Worm (Caenorhabditis elegans) whole organism, young adult: ENCODE data around the gene ZK1290.1.
A peak's percentile ranks its signal among the peaks of the same experiment; 100 is the strongest.

Experiments
- B0261.1 ChIP-seq: sonication (generic microtip); optimal IDR thresholded peaks from 2 replicates; lab custom pipeline; 2016; ENCODE audit warnings: mild to moderate bottlenecking, missing genetic modification characterization, moderate library complexity, missing compliant biosample characterization
- C06A6.2 ChIP-seq: fragments of 200-800 bp; sonication (Bioruptor generic); conservative IDR thresholded peaks from 2 replicates; pipeline ENCODE4 v1.3.6; 2022; ENCODE audit warnings: missing genetic modification characterization, missing compliant biosample characterization
- F22D6.2 ChIP-seq: sonication (generic microtip); optimal IDR thresholded peaks from 2 replicates; lab custom pipeline; 2016; ENCODE audit warnings: mild to moderate bottlenecking, missing genetic modification characterization, missing compliant biosample characterization
- F33H1.4 ChIP-seq: fragments of 200-800 bp; sonication (Bioruptor generic); IDR thresholded peaks from 2 replicates; pipeline ENCODE4 v1.3.6; 2022; ENCODE audit warnings: missing genetic modification reagents, missing genetic modification characterization, missing compliant biosample characterization
- F37B4.10 ChIP-seq: fragments of 200-800 bp; sonication (Bioruptor generic); IDR thresholded peaks from 2 replicates; pipeline ENCODE4 v1.3.6; 2022; ENCODE audit warnings: missing genetic modification characterization, missing compliant biosample characterization
- F57A8.1 ChIP-seq: fragments of 200-800 bp; sonication (Bioruptor generic); optimal IDR thresholded peaks from 2 replicates; lab custom pipeline; 2018; ENCODE audit warnings: mild to moderate bottlenecking, missing genetic modification characterization, moderate library complexity, missing compliant biosample characterization
- T07F8.4 ChIP-seq: sonication (generic microtip); optimal IDR thresholded peaks from 2 replicates; lab custom pipeline; 2016; ENCODE audit warnings: mild to moderate bottlenecking, missing genetic modification characterization, moderate library complexity, missing compliant biosample characterization
- T26A5.8 ChIP-seq: sonication (generic microtip); optimal IDR thresholded peaks from 2 replicates; lab custom pipeline; 2016; ENCODE audit warnings: missing genetic modification characterization, missing compliant biosample characterization
- Y53F4B.3 ChIP-seq: fragments of 200-800 bp; sonication (Bioruptor generic); IDR thresholded peaks from 2 replicates; pipeline ENCODE4 v1.3.6; 2022; ENCODE audit warnings: missing genetic modification reagents, missing genetic modification characterization, missing compliant biosample characterization
- Y53G8AR.9 ChIP-seq: fragments of 200-800 bp; sonication (Bioruptor generic); conservative IDR thresholded peaks from 2 replicates; pipeline ENCODE4 v1.3.6; 2022; ENCODE audit warnings: missing genetic modification reagents, missing genetic modification characterization, missing compliant biosample characterization
- Y95B8A.8 ChIP-seq: fragments of 200-800 bp; sonication (Bioruptor generic); IDR thresholded peaks from 2 replicates; pipeline ENCODE4 v1.3.6; 2022; ENCODE audit warnings: missing genetic modification reagents, missing genetic modification characterization, missing compliant biosample characterization
- ZK185.1 ChIP-seq: sonication (generic microtip); optimal IDR thresholded peaks from 2 replicates; lab custom pipeline; 2016; ENCODE audit warnings: mild to moderate bottlenecking, missing genetic modification characterization, missing compliant biosample characterization; ENCODE audit not compliant: poor library complexity, severe bottlenecking
- atf-7 ChIP-seq: sonication (generic microtip); optimal IDR thresholded peaks from 2 replicates; lab custom pipeline; 2017; ENCODE audit warnings: mild to moderate bottlenecking, missing genetic modification characterization, missing compliant biosample characterization
- attf-5 ChIP-seq: fragments of 200-800 bp; sonication (Bioruptor generic); optimal IDR thresholded peaks from 2 replicates; lab custom pipeline; 2018; ENCODE audit warnings: mild to moderate bottlenecking, missing genetic modification characterization, missing compliant biosample characterization
- bed-2 ChIP-seq: fragments of 200-800 bp; sonication (Bioruptor generic); IDR thresholded peaks from 2 replicates; pipeline ENCODE4 v1.3.6; 2022; ENCODE audit warnings: missing genetic modification reagents, missing genetic modification characterization, missing compliant biosample characterization
- ceh-40 ChIP-seq: fragments of 200-800 bp; sonication (Bioruptor generic); IDR thresholded peaks from 2 replicates; pipeline ENCODE4 v1.3.6; 2022; ENCODE audit warnings: missing genetic modification characterization, missing compliant biosample characterization
- chd-7 ChIP-seq: sonication (generic microtip); optimal IDR thresholded peaks from 2 replicates; lab custom pipeline; 2016; ENCODE audit warnings: mild to moderate bottlenecking, missing genetic modification characterization, moderate library complexity, missing compliant biosample characterization
- efl-1 ChIP-seq: fragments of 150-350 bp; optimal IDR thresholded peaks from 2 replicates; lab custom pipeline; 2014; ENCODE audit warnings: missing biosample characterization, missing genetic modification reagents, missing genetic modification characterization
- egl-44 ChIP-seq: fragments of 200-800 bp; sonication (Bioruptor generic); IDR thresholded peaks from 2 replicates; pipeline ENCODE4 v1.3.6; 2022; ENCODE audit warnings: missing genetic modification reagents, missing genetic modification characterization, missing compliant biosample characterization
- egrh-3 ChIP-seq: fragments of 200-800 bp; sonication (Bioruptor generic); IDR thresholded peaks from 2 replicates; pipeline ENCODE4 v1.3.6; 2022; ENCODE audit warnings: missing genetic modification reagents, missing genetic modification characterization, missing compliant biosample characterization
- ekl-4 ChIP-seq: fragments of 200-800 bp; sonication (Bioruptor generic); IDR thresholded peaks from 2 replicates; pipeline ENCODE4 v1.3.6; 2022; ENCODE audit warnings: missing genetic modification reagents, missing genetic modification characterization, missing compliant biosample characterization
- ets-4 ChIP-seq: fragments of 200-800 bp; sonication (Bioruptor generic); optimal IDR thresholded peaks from 2 replicates; lab custom pipeline; 2018; ENCODE audit warnings: mild to moderate bottlenecking, missing genetic modification characterization, missing compliant biosample characterization
- him-1 ChIP-seq: sonication (generic microtip); optimal IDR thresholded peaks from 2 replicates; lab custom pipeline; 2016; ENCODE audit warnings: missing genotype, missing genetic modification reagents, missing genetic modification characterization, missing compliant biosample characterization
- hlh-26 ChIP-seq: fragments of 200-800 bp; sonication (Bioruptor generic); conservative IDR thresholded peaks from 2 replicates; pipeline ENCODE4 v1.3.6; 2022; ENCODE audit warnings: missing genetic modification reagents, missing genetic modification characterization, missing compliant biosample characterization
- hmg-1.2 ChIP-seq: fragments of 200-800 bp; sonication (Bioruptor generic); IDR thresholded peaks from 2 replicates; pipeline ENCODE4 v1.3.6; 2022; ENCODE audit warnings: missing genetic modification reagents, missing genetic modification characterization, missing compliant biosample characterization
- hsf-1 ChIP-seq: fragments of 200-800 bp; sonication (Bioruptor generic); IDR thresholded peaks from 2 replicates; pipeline ENCODE4 v1.3.6; 2022; ENCODE audit warnings: missing genetic modification reagents, missing genetic modification characterization, missing compliant biosample characterization
- let-526 ChIP-seq: fragments of 200-800 bp; sonication (Bioruptor generic); IDR thresholded peaks from 2 replicates; pipeline ENCODE4 v1.3.6; 2022; ENCODE audit warnings: missing genetic modification reagents, missing genetic modification characterization, missing compliant biosample characterization
- let-607 ChIP-seq, 2 experiments: fragments of 200-800 bp in 1 of 2; sonication (Bioruptor generic) in 1 of 2; sonication (generic microtip) in 1 of 2; optimal IDR thresholded peaks; 2 replicates each; lab custom pipeline; 2016 to 2018; ENCODE audit warnings: mild to moderate bottlenecking in 2 of 2, missing compliant biosample characterization in 2 of 2, missing genetic modification characterization in 2 of 2, moderate library complexity in 2 of 2, missing genotype in 1 of 2
- lir-1 ChIP-seq: fragments of 200-800 bp; sonication (Bioruptor generic); conservative IDR thresholded peaks from 2 replicates; pipeline ENCODE4 v1.3.6; 2022; ENCODE audit warnings: missing genetic modification reagents, missing genetic modification characterization, missing compliant biosample characterization
- lsl-1 ChIP-seq: fragments of 200-800 bp; sonication (Bioruptor generic); optimal IDR thresholded peaks from 2 replicates; lab custom pipeline; 2018; ENCODE audit warnings: mild to moderate bottlenecking, missing genetic modification characterization, moderate library complexity, missing compliant biosample characterization
- lsy-27 ChIP-seq: sonication (generic microtip); optimal IDR thresholded peaks from 2 replicates; lab custom pipeline; 2017; ENCODE audit warnings: missing genetic modification characterization, mild to moderate bottlenecking, missing compliant biosample characterization, antibody characterized with exemption, missing genotype, borderline replicate concordance; ENCODE audit not compliant: insufficient read depth
- madf-10 ChIP-seq: sonication (generic microtip); optimal IDR thresholded peaks from 2 replicates; lab custom pipeline; 2016; ENCODE audit warnings: mild to moderate bottlenecking, missing genetic modification characterization, missing compliant biosample characterization
- mes-4 ChIP-seq: sonication (generic microtip); optimal IDR thresholded peaks from 2 replicates; lab custom pipeline; 2016; ENCODE audit warnings: missing genotype, missing genetic modification characterization, missing compliant biosample characterization
- nfyb-1 ChIP-seq: fragments of 200-800 bp; sonication (Bioruptor generic); IDR thresholded peaks from 2 replicates; pipeline ENCODE4 v1.3.6; 2022; ENCODE audit warnings: missing genetic modification reagents, missing genetic modification characterization, missing compliant biosample characterization
- nhr-80 ChIP-seq: sonication (generic microtip); optimal IDR thresholded peaks from 2 replicates; lab custom pipeline; 2016; ENCODE audit warnings: missing genetic modification characterization, missing compliant biosample characterization
- pbrm-1 ChIP-seq: fragments of 200-800 bp; sonication (Bioruptor generic); IDR thresholded peaks from 2 replicates; pipeline ENCODE4 v1.3.6; 2022; ENCODE audit warnings: missing genetic modification reagents, missing genetic modification characterization, missing compliant biosample characterization
- snpc-1.3 ChIP-seq: sonication (generic microtip); optimal IDR thresholded peaks from 2 replicates; lab custom pipeline; 2017; ENCODE audit warnings: missing genetic modification characterization, mild to moderate bottlenecking, missing compliant biosample characterization, antibody characterized with exemption, moderate library complexity, missing genotype, missing genetic modification reagents; ENCODE audit not compliant: insufficient read depth
- snpc-4 ChIP-seq, 5 experiments: fragments of 150-350 bp in 1 of 5; sonication (generic microtip) in 4 of 5; optimal IDR thresholded peaks; 2 replicates each; lab custom pipeline; 2014 to 2018; ENCODE audit warnings: missing genetic modification characterization in 5 of 5, missing biosample characterization in 3 of 5, antibody characterized with exemption in 2 of 5, mild to moderate bottlenecking in 2 of 5, missing compliant biosample characterization in 2 of 5, missing genotype in 2 of 5, moderate library complexity in 2 of 5, missing genetic modification reagents in 1 of 5
- somi-1 ChIP-seq: fragments of 200-800 bp; sonication (Bioruptor generic); optimal IDR thresholded peaks from 2 replicates; lab custom pipeline; 2018; ENCODE audit warnings: mild to moderate bottlenecking, missing genetic modification characterization, missing compliant biosample characterization
- sptf-2 ChIP-seq: fragments of 200-800 bp; sonication (Bioruptor generic); optimal IDR thresholded peaks from 2 replicates; lab custom pipeline; 2018; ENCODE audit warnings: mild to moderate bottlenecking, missing genetic modification characterization, missing compliant biosample characterization
- tbp1 ChIP-seq: fragments of 200-800 bp; sonication (Bioruptor generic); optimal IDR thresholded peaks from 2 replicates; lab custom pipeline; 2018; ENCODE audit warnings: mild to moderate bottlenecking, missing genetic modification characterization, missing compliant biosample characterization
- tlf-1 ChIP-seq: fragments of 200-800 bp; sonication (Bioruptor generic); optimal IDR thresholded peaks from 2 replicates; lab custom pipeline; 2018; ENCODE audit warnings: mild to moderate bottlenecking, missing genetic modification characterization, missing compliant biosample characterization
- zim-3 ChIP-seq: sonication (generic microtip); optimal IDR thresholded peaks from 2 replicates; lab custom pipeline; 2017; ENCODE audit warnings: mild to moderate bottlenecking, missing genetic modification characterization, moderate library complexity, missing compliant biosample characterization
- ztf-22 ChIP-seq: fragments of 200-800 bp; sonication (Bioruptor generic); optimal IDR thresholded peaks from 2 replicates; lab custom pipeline; 2018; ENCODE audit warnings: mild to moderate bottlenecking, missing genetic modification characterization, moderate library complexity, missing compliant biosample characterization
- ztf-26 ChIP-seq: sonication (generic microtip); optimal IDR thresholded peaks from 2 replicates; lab custom pipeline; 2017; ENCODE audit warnings: missing genetic modification characterization, missing compliant biosample characterization

Gene ZK1290.1

ce11 chrII:7525458-7525857 lies 36.1 kb upstream of the ZK1290.1 start, which contains the start of the genes ZK1290.7 and rnh-1.1:
Gene ZK1290.7 (minus strand): TSS chrII:7525558.
Gene rnh-1.1 (plus strand): TSS chrII:7525738.
- no peak for TF ChIP-seq tbp1 (GFP tag; lab: Kevin White, UChicago)
- TF ChIP-seq ekl-4 (GFP tag; lab: Robert Waterston, UW), result no peak
- no peak for TF ChIP-seq hlh-26
- TF ChIP-seq bed-2, result no peak
- no peak for TF ChIP-seq efl-1 (GFP tag; lab: Kevin White, UChicago)
- no peak for TF ChIP-seq let-526
- TF ChIP-seq lsl-1 (GFP tag; lab: Kevin White, UChicago), result no peak
- TF ChIP-seq snpc-4 (GFP tag; optimal IDR thresholded peaks at IDR 0.05; lab: Kevin White, UChicago), result no peak
- TF ChIP-seq snpc-4 (tag; optimal IDR thresholded peaks at IDR 0.05; lab: Kevin White, UChicago), result no peak
- TF ChIP-seq egrh-3 (GFP tag; lab: Robert Waterston, UW), result no peak
- no peak for TF ChIP-seq T26A5.8
- TF ChIP-seq him-1, result no peak
- no peak for TF ChIP-seq B0261.1 (tag; lab: Kevin White, UChicago)
- TF ChIP-seq Y53F4B.3 (GFP tag; lab: Robert Waterston, UW), result no peak
- no peak for TF ChIP-seq sptf-2 (GFP tag; lab: Kevin White, UChicago)
- TF ChIP-seq T07F8.4, result no peak
- TF ChIP-seq F22D6.2, result no peak
- TF ChIP-seq, all 124 proteins: peak for 0

- TF ChIP-seq atf-7 (tag; lab: Kevin White, UChicago) (peak; percentile 88), ztf-26 (tag; lab: Kevin White, UChicago) (peak; percentile 63), let-607 (tag; optimal IDR thresholded peaks at IDR 0.05; lab: Kevin White, UChicago) (peak in 1 of 2 experiments; percentile 62), snpc-1.3 (tag; lab: Kevin White, UChicago) (no peak), chd-7 (tag; lab: Kevin White, UChicago) (peak; percentile 72), pbrm-1 (GFP tag; lab: Robert Waterston, UW) (0 out of 2 replicates have a peak, but pooled peaks have one; percentile 23), F37B4.10 (GFP tag; lab: Robert Waterston, UW) (0 out of 2 replicates have a peak, but pooled peaks have one; percentile 41), lir-1 (GFP tag; lab: Robert Waterston, UW) (no peak), madf-10 (tag; lab: Kevin White, UChicago) (no peak), egl-44 (GFP tag; lab: Robert Waterston, UW) (peak; percentile 46; the same call in 1 of the 2 replicates), attf-5 (GFP tag; lab: Kevin White, UChicago) (peak; percentile 46), hmg-1.2 (GFP tag; lab: Robert Waterston, UW) (0 out of 2 replicates have a peak, but pooled peaks have one; percentile 24), nhr-80 (peak; percentile 67), tlf-1 (GFP tag; lab: Kevin White, UChicago) (peak; percentile 61), ets-4 (peak; percentile 75), ztf-22 (GFP tag; lab: Kevin White, UChicago) (peak; percentile 28), F22D6.2 (peak; percentile 3), mes-4 (tag; lab: Kevin White, UChicago) (no peak), lsy-27 (tag; lab: Kevin White, UChicago) (no peak), nfyb-1 (GFP tag; lab: Robert Waterston, UW) (0 out of 2 replicates have a peak, but pooled peaks have one; percentile 37), somi-1 (GFP tag; lab: Kevin White, UChicago) (peak; percentile 20), Y95B8A.8 (GFP tag; lab: Robert Waterston, UW) (peak; percentile 53; the same call in 1 of the 2 replicates), Y53G8AR.9 (0 out of 2 replicates have a peak, but pooled peaks have one; percentile 30), hsf-1 (GFP tag; lab: Robert Waterston, UW) (0 out of 2 replicates have a peak, but pooled peaks have one; percentile 44), ZK185.1 (tag; lab: Kevin White, UChicago) (peak; percentile 25), F57A8.1 (no peak), C06A6.2 (peak; percentile 69; the same call in 1 of the 2 replicates), ekl-4 (GFP tag; lab: Robert Waterston, UW) (no peak), lsl-1 (GFP tag; lab: Kevin White, UChicago) (no peak), T26A5.8 (no peak), zim-3 (tag; lab: Kevin White, UChicago) (no peak), let-526 (peak; percentile 62; the same call in 1 of the 2 replicates), F33H1.4 (no peak), ceh-40 (GFP tag; lab: Robert Waterston, UW) (0 out of 2 replicates have a peak, but pooled peaks have one; percentile 32)
These were observed 33.4 kb upstream of the ZK1290.1 start for ce11 chrII:7528210-7528609.
